Worm (Caenorhabditis elegans) whole organism, L1 larva: ENCODE measurements around the gene Y43F8B.23.

Experiments
- efl-3 ChIP-seq: fragments of 200-800 bp; sonication (Bioruptor generic); optimal IDR thresholded peaks from 2 replicates; lab custom pipeline; 2018; ENCODE audit warnings: mild to moderate bottlenecking, missing genetic modification characterization, missing compliant biosample characterization
- mep-1 ChIP-seq: fragments of 150-350 bp; optimal IDR thresholded peaks from 2 replicates; lab custom pipeline; 2014; ENCODE audit warnings: missing biosample characterization, missing genetic modification characterization
- nhr-237 ChIP-seq: fragments of 150-350 bp; optimal IDR thresholded peaks from 2 replicates; lab custom pipeline; 2014; ENCODE audit warnings: missing biosample characterization, missing genetic modification characterization
- nhr-76 ChIP-seq: sonication (generic microtip); optimal IDR thresholded peaks from 2 replicates; lab custom pipeline; 2017; ENCODE audit warnings: missing biosample characterization, missing genetic modification characterization
- rnt-1 ChIP-seq: sonication (generic microtip); optimal IDR thresholded peaks from 2 replicates; lab custom pipeline; 2016; ENCODE audit warnings: mild to moderate bottlenecking, missing genetic modification characterization, moderate library complexity, missing compliant biosample characterization
- snpc-4 ChIP-seq: fragments of 150-350 bp; optimal IDR thresholded peaks from 2 replicates; lab custom pipeline; 2014; ENCODE audit warnings: missing biosample characterization, missing genetic modification characterization

ce11 chrV:19457120-19457519 is 10.3 kb downstream of the Y43F8B.23 start, which contains the start of gene Y43F8B.24:
- no peak for TF ChIP-seq nhr-237 (tag; lab: Kevin White, UChicago)
- TF ChIP-seq efl-3 (GFP tag; lab: Kevin White, UChicago): no peak
- TF ChIP-seq mep-1 (tag; lab: Kevin White, UChicago): no peak
- TF ChIP-seq rnt-1 (tag; lab: Kevin White, UChicago): no peak
- no peak for TF ChIP-seq snpc-4 (tag; lab: Kevin White, UChicago)
- TF ChIP-seq nhr-76 (tag; lab: Kevin White, UChicago): no peak
